Fruit fly (Drosophila melanogaster) whole organism, embryonic: ENCODE measurements around the gene Eaat2.

Experiments
- CG11247 ChIP-seq: fragments of 200-800 bp; sonication (Bioruptor generic); IDR thresholded peaks from 2 replicates; pipeline ENCODE4 v1.3.6; 2022; ENCODE audit warnings: missing biosample characterization, missing genetic modification characterization
- CG2889 ChIP-seq: fragments of 200-800 bp; sonication (Bioruptor generic); IDR thresholded peaks from 3 replicates; pipeline ENCODE4 v1.3.6; 2022; ENCODE audit warnings: missing biosample characterization, missing genetic modification characterization
- Gug ChIP-seq: fragments of 200-800 bp; sonication (Bioruptor generic); IDR thresholded peaks from 4 replicates; pipeline ENCODE4 v1.3.6; 2022; ENCODE audit warnings: missing biosample characterization, missing genetic modification characterization
- ems ChIP-seq: fragments of 200-800 bp; sonication (Bioruptor generic); optimal IDR thresholded peaks from 3 replicates; lab custom pipeline; 2016; ENCODE audit warnings: missing biosample characterization, missing genetic modification characterization
- gcm2 ChIP-seq: fragments of 200-800 bp; sonication (Bioruptor generic); optimal IDR thresholded peaks from 2 replicates; lab custom pipeline; 2016; ENCODE audit warnings: missing biosample characterization, missing genetic modification characterization
- her ChIP-seq: fragments of 200-800 bp; sonication (Bioruptor generic); optimal IDR thresholded peaks from 2 replicates; lab custom pipeline; 2016; ENCODE audit warnings: missing biosample characterization, missing genetic modification characterization
- jigr1 ChIP-seq: fragments of 200-800 bp; sonication (Bioruptor generic); IDR thresholded peaks from 3 replicates; pipeline ENCODE4 v1.3.6; 2022; ENCODE audit warnings: missing biosample characterization, missing genetic modification characterization
- otp ChIP-seq: fragments of 200-800 bp; sonication (Bioruptor generic); IDR thresholded peaks from 3 replicates; pipeline ENCODE4, ENCODE4 v1.3.6; 2022; ENCODE audit warnings: missing biosample characterization, missing genetic modification characterization
- trem ChIP-seq: fragments of 200-800 bp; optimal IDR thresholded peaks from 3 replicates; lab custom pipeline; 2019; ENCODE audit warnings: missing biosample characterization, mild to moderate bottlenecking, missing genetic modification characterization, moderate library complexity

dm6 chr2L:749645-750044 lies 5.5 kb upstream of the Eaat2 start, which contains the start of gene GABA-B-R3:
- TF ChIP-seq Gug (GFP tag; lab: Robert Waterston, UW) (no peak), CG11247 (GFP tag; lab: Robert Waterston, UW) (no peak), ems (GFP tag; lab: Kevin White, UChicago) (no peak), jigr1 (no peak), trem (tag; lab: Kevin White, UChicago) (no peak), CG2889 (no peak), otp (GFP tag; lab: Robert Waterston, UW) (no peak), gcm2 (no peak), her (no peak)
